Worm (Caenorhabditis elegans): ENCODE results near the gene srh-112.

The srh-112 gene

DNA sequence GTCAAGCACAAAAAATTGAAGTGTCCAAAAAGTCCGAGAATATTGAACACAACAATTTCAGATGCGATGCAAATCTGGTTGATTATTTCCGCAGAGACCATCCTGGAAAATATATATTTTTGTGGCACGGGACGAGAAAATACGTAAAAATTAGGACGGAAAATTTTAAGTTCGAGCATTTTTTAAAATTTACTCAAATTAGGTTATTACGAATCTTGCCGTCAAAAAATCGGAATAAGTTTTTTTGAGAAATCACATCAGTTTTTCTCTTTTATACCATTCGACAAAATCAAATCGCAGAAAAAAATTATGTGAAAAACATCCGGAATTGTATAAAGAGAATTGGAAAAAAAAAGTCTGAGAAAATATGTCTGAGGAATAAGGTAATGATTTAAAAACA, 48.1 kb downstream of the srh-112 start, which contains the start of gene srsx-1:
srsx-1 (minus strand) TSS at position 101 of the 400 bp plus-strand sequence.
- TF ChIP-seq mel-28 (tag; optimal IDR thresholded peaks at IDR 0.05; ENCODE audit: borderline replicate concordance) (no peak), cebp-2 (GFP tag; IDR thresholded peaks at IDR 0.05) (no peak), F22D6.2 (tag; optimal IDR thresholded peaks at IDR 0.05) (no peak), hlh-26 (GFP tag; conservative IDR thresholded peaks at IDR 0.05) (no peak), Y95B8A.8 (GFP tag; IDR thresholded peaks at IDR 0.05) (no peak), mes-4 (tag; optimal IDR thresholded peaks at IDR 0.05) (no peak), lsl-1 (GFP tag; optimal IDR thresholded peaks at IDR 0.05) (no peak), pha-4 (tag; optimal IDR thresholded peaks at IDR 0.05) (no peak), dpl-1 (GFP tag; optimal IDR thresholded peaks at IDR 0.05) (no peak), attf-3 (GFP tag; conservative IDR thresholded peaks at IDR 0.05) (no peak), Y67H2A.10 (GFP tag; conservative IDR thresholded peaks at IDR 0.05) (no peak), F10E7.11 (tag; optimal IDR thresholded peaks at IDR 0.05) (no peak), athp-1 (tag; optimal IDR thresholded peaks at IDR 0.05) (no peak), ZK185.1 (tag; optimal IDR thresholded peaks at IDR 0.05; ENCODE audit: poor library complexity, severe bottlenecking) (no peak)

All from whole organism, young adult.